Fruit fly (Drosophila melanogaster) whole organism, prepupa: ENCODE data around the gene CG42404.
A peak's percentile ranks its signal among the peaks of the same experiment; 100 is the strongest.

ENCODE experiments used
- CG10669 ChIP-seq: fragments of 200-800 bp; sonication (Bioruptor generic); optimal IDR thresholded peaks from 3 replicates; lab custom pipeline; 2018; ENCODE audit warnings: missing biosample characterization, mild to moderate bottlenecking, missing genetic modification characterization, moderate library complexity
- CG11762 ChIP-seq: fragments of 200-800 bp; sonication (Bioruptor generic); optimal IDR thresholded peaks from 3 replicates; lab custom pipeline; 2016; ENCODE audit warnings: missing biosample characterization, missing genetic modification characterization; ENCODE audit not compliant: insufficient read depth
- CG15336 ChIP-seq: fragments of 200-800 bp; sonication (Bioruptor generic); IDR thresholded peaks from 2 replicates; pipeline ENCODE4 v1.3.6; 2022; ENCODE audit warnings: missing biosample characterization, missing genetic modification characterization
- CG1621 ChIP-seq: fragments of 200-800 bp; sonication (Bioruptor generic); optimal IDR thresholded peaks from 3 replicates; lab custom pipeline; 2018; ENCODE audit warnings: missing biosample characterization, mild to moderate bottlenecking, missing genetic modification characterization
- CG3032 ChIP-seq: fragments of 200-800 bp; optimal IDR thresholded peaks from 2 replicates; lab custom pipeline; 2019; ENCODE audit warnings: missing biosample characterization, mild to moderate bottlenecking, missing genetic modification characterization, moderate library complexity
- CG31627 ChIP-seq: fragments of 200-800 bp; sonication (Bioruptor generic); optimal IDR thresholded peaks from 3 replicates; lab custom pipeline; 2016; ENCODE audit warnings: missing biosample characterization, missing genetic modification characterization
- CG32006 ChIP-seq: fragments of 200-800 bp; sonication (Bioruptor generic); optimal IDR thresholded peaks from 3 replicates; lab custom pipeline; 2017; ENCODE audit warnings: missing biosample characterization, mild to moderate bottlenecking, missing genetic modification characterization
- CG34406 ChIP-seq: fragments of 200-800 bp; sonication (Bioruptor generic); optimal IDR thresholded peaks from 3 replicates; lab custom pipeline; 2016; ENCODE audit warnings: missing biosample characterization, missing genetic modification characterization
- CG4318 ChIP-seq: fragments of 200-800 bp; sonication (Bioruptor generic); optimal IDR thresholded peaks from 3 replicates; lab custom pipeline; 2017; ENCODE audit warnings: missing biosample characterization, mild to moderate bottlenecking, missing genetic modification characterization
- CG6792 ChIP-seq: fragments of 200-800 bp; sonication (Bioruptor generic); optimal IDR thresholded peaks from 3 replicates; lab custom pipeline; 2016; ENCODE audit warnings: missing biosample characterization, missing genetic modification characterization
- CG6808 ChIP-seq: fragments of 200-800 bp; sonication (Bioruptor generic); optimal IDR thresholded peaks from 3 replicates; lab custom pipeline; 2017; ENCODE audit warnings: missing biosample characterization, missing genetic modification characterization, mild to moderate bottlenecking, moderate library complexity, missing genetic modification reagents
- CG7368 ChIP-seq: fragments of 200-800 bp; sonication (Bioruptor generic); optimal IDR thresholded peaks from 3 replicates; lab custom pipeline; 2016; ENCODE audit warnings: missing biosample characterization, missing genetic modification characterization
- CG8319 ChIP-seq: fragments of 200-800 bp; sonication (Bioruptor generic); optimal IDR thresholded peaks from 3 replicates; lab custom pipeline; 2016; ENCODE audit warnings: missing biosample characterization, missing genetic modification characterization
- CG8632 ChIP-seq: fragments of 200-800 bp; sonication (Bioruptor generic); optimal IDR thresholded peaks from 3 replicates; lab custom pipeline; 2016; ENCODE audit warnings: missing biosample characterization, missing genetic modification characterization
- Eip78C ChIP-seq: fragments of 200-800 bp; sonication (Bioruptor generic); peaks from one replicate; lab custom pipeline; 2016; ENCODE audit warnings: missing biosample characterization, missing genetic modification characterization
- Eip93F ChIP-seq: fragments of 200-800 bp; sonication (Bioruptor generic); optimal IDR thresholded peaks from 2 replicates; lab custom pipeline; 2016; ENCODE audit warnings: missing biosample characterization, mild to moderate bottlenecking, missing genetic modification characterization
- Ets21C ChIP-seq: fragments of 200-800 bp; sonication (Bioruptor generic); optimal IDR thresholded peaks from 3 replicates; lab custom pipeline; 2016; ENCODE audit warnings: missing biosample characterization, missing genetic modification characterization
- Gug ChIP-seq: fragments of 200-800 bp; sonication (Bioruptor generic); IDR thresholded peaks from 2 replicates; pipeline ENCODE4 v1.3.6; 2022; ENCODE audit warnings: missing biosample characterization, missing genetic modification characterization
- Hr38 ChIP-seq: sonication (Bioruptor generic); optimal IDR thresholded peaks from 2 replicates; lab custom pipeline; 2016; ENCODE audit warnings: missing biosample characterization, missing genetic modification characterization
- Hr39 ChIP-seq: fragments of 200-800 bp; sonication (Bioruptor generic); optimal IDR thresholded peaks from 2 replicates; lab custom pipeline; 2016; ENCODE audit warnings: missing biosample characterization, missing genetic modification characterization
- Hr4 ChIP-seq: fragments of 200-800 bp; sonication (Bioruptor generic); optimal IDR thresholded peaks from 3 replicates; lab custom pipeline; 2016; ENCODE audit warnings: missing biosample characterization, missing genetic modification characterization
- OdsH ChIP-seq: fragments of 200-800 bp; sonication (Bioruptor generic); optimal IDR thresholded peaks from 3 replicates; lab custom pipeline; 2016; ENCODE audit warnings: missing biosample characterization, missing genetic modification characterization
- Smox ChIP-seq: fragments of 200-800 bp; sonication (Bioruptor generic); optimal IDR thresholded peaks from 3 replicates; lab custom pipeline; 2016; ENCODE audit warnings: missing biosample characterization, missing genetic modification characterization
- Sox102F ChIP-seq: fragments of 200-800 bp; sonication (Bioruptor generic); optimal IDR thresholded peaks from 2 replicates; lab custom pipeline; 2016; ENCODE audit warnings: missing biosample characterization, mild to moderate bottlenecking, missing genetic modification characterization
- Sox14 ChIP-seq: fragments of 200-800 bp; sonication (Bioruptor generic); optimal IDR thresholded peaks from 3 replicates; lab custom pipeline; 2016; ENCODE audit warnings: missing biosample characterization, missing genetic modification characterization
- achi ChIP-seq: fragments of 200-800 bp; sonication (Bioruptor generic); optimal IDR thresholded peaks from 3 replicates; lab custom pipeline; 2016; ENCODE audit warnings: missing biosample characterization, missing genetic modification characterization
- acj6 ChIP-seq: fragments of 200-800 bp; sonication (Bioruptor generic); optimal IDR thresholded peaks from 3 replicates; lab custom pipeline; 2016; ENCODE audit warnings: missing biosample characterization, missing genetic modification characterization
- cyc ChIP-seq: fragments of 200-800 bp; sonication (Bioruptor generic); optimal IDR thresholded peaks from 3 replicates; lab custom pipeline; 2016; ENCODE audit warnings: missing biosample characterization, missing genetic modification characterization
- dsx ChIP-seq: fragments of 200-800 bp; optimal IDR thresholded peaks from 3 replicates; lab custom pipeline; 2019; ENCODE audit warnings: missing biosample characterization, mild to moderate bottlenecking, missing genetic modification characterization, moderate library complexity; ENCODE audit not compliant: poor library complexity, severe bottlenecking
- eg ChIP-seq: fragments of 200-800 bp; sonication (Bioruptor generic); IDR thresholded peaks from 3 replicates; pipeline ENCODE4 v1.3.6; 2022; ENCODE audit warnings: missing biosample characterization, missing genetic modification characterization
- esn ChIP-seq: fragments of 200-800 bp; sonication (Bioruptor generic); optimal IDR thresholded peaks from 2 replicates; lab custom pipeline; 2016; ENCODE audit warnings: missing biosample characterization, mild to moderate bottlenecking, missing genetic modification characterization, moderate library complexity
- fd85E ChIP-seq: fragments of 200-800 bp; sonication (Bioruptor generic); optimal IDR thresholded peaks from 3 replicates; lab custom pipeline; 2016; ENCODE audit warnings: missing biosample characterization, missing genetic modification characterization
- fkh ChIP-seq: fragments of 200-800 bp; sonication (Bioruptor generic); optimal IDR thresholded peaks from 3 replicates; lab custom pipeline; 2017; ENCODE audit warnings: missing biosample characterization, mild to moderate bottlenecking, missing genetic modification characterization, moderate library complexity
- lz ChIP-seq: fragments of 200-800 bp; sonication (Bioruptor generic); optimal IDR thresholded peaks from 3 replicates; lab custom pipeline; 2016; ENCODE audit warnings: missing biosample characterization, missing genetic modification characterization
- net ChIP-seq: fragments of 200-800 bp; sonication (Bioruptor generic); optimal IDR thresholded peaks from 3 replicates; lab custom pipeline; 2016; ENCODE audit warnings: missing biosample characterization, missing genetic modification characterization
- pdm3 ChIP-seq: fragments of 200-800 bp; sonication (Bioruptor generic); optimal IDR thresholded peaks from 3 replicates; lab custom pipeline; 2016; ENCODE audit warnings: missing biosample characterization, missing genetic modification characterization
- salr ChIP-seq, 2 experiments: fragments of 200-800 bp; sonication (Bioruptor generic); optimal IDR thresholded peaks; 3 replicates each; lab custom pipeline; 2016 to 2018; ENCODE audit warnings: missing biosample characterization in 2 of 2, missing genetic modification characterization in 2 of 2, mild to moderate bottlenecking in 1 of 2
- ss ChIP-seq, 2 experiments: fragments of 200-800 bp; sonication (Bioruptor generic); optimal IDR thresholded peaks; 2 replicates in 1 of 2; 3 replicates in 1 of 2; lab custom pipeline; 2017 to 2018; ENCODE audit warnings: mild to moderate bottlenecking in 2 of 2, missing biosample characterization in 2 of 2, missing genetic modification characterization in 2 of 2, moderate library complexity in 1 of 2
- svp ChIP-seq: fragments of 200-800 bp; sonication (Bioruptor generic); peaks from one replicate; lab custom pipeline; 2016; ENCODE audit warnings: missing biosample characterization, missing genetic modification characterization
- topi ChIP-seq: fragments of 200-800 bp; sonication (Bioruptor generic); optimal IDR thresholded peaks from 3 replicates; lab custom pipeline; 2016; ENCODE audit warnings: missing biosample characterization, missing genetic modification characterization
- vri ChIP-seq: fragments of 200-800 bp; sonication (Bioruptor generic); optimal IDR thresholded peaks from 3 replicates; lab custom pipeline; 2016; ENCODE audit warnings: missing biosample characterization, mild to moderate bottlenecking, missing genetic modification characterization

CG42404 gene

DNA sequence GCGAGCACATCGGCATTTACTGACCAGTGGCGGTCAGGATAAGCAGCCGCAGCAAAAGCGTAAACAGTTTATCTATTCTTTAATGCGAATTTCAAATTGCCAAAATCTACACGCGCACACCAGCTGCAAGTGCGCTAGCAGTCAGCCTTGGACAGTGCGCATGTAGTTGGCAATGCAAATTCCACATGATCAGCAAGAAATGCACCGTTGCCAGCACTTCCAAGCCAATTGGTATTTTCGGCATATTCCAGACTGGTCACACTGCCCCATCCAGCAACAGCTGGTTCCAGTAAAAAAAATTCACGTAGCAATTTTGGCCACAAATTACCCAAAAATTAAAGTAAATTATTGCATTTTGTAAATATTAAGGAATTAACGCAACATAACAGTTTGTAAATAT, 37.9 kb downstream of the CG42404 start:
- no peak for TF ChIP-seq fd85E
- TF ChIP-seq Hr38, result no peak
- TF ChIP-seq acj6 (GFP tag; lab: Kevin White, UChicago), result no peak
- no peak for TF ChIP-seq CG6792
- no peak for TF ChIP-seq CG8632
- no peak for TF ChIP-seq OdsH
- TF ChIP-seq CG6808 (GFP tag; lab: Kevin White, UChicago), result no peak
- no peak for TF ChIP-seq ss (GFP tag; optimal IDR thresholded peaks at IDR 0.05; lab: Kevin White, UChicago)
- TF ChIP-seq Sox14 (GFP tag; lab: Kevin White, UChicago), result peak; percentile 4
- TF ChIP-seq net (GFP tag; lab: Kevin White, UChicago), result no peak
- no peak for TF ChIP-seq topi (GFP tag; lab: Kevin White, UChicago)
- TF ChIP-seq CG3032 (tag; lab: Kevin White, UChicago), result peak; percentile 1
- TF ChIP-seq CG7368 (GFP tag; lab: Kevin White, UChicago), result no peak
- TF ChIP-seq vri (GFP tag; lab: Kevin White, UChicago), result no peak
- TF ChIP-seq esn (GFP tag; lab: Kevin White, UChicago), result peak; percentile 14
- peak; percentile 0 for TF ChIP-seq Eip78C (GFP tag; lab: Kevin White, UChicago)
- no peak for TF ChIP-seq Eip93F (GFP tag; lab: Kevin White, UChicago)
- TF ChIP-seq CG15336 (GFP tag; lab: Robert Waterston, UW), result no peak
- TF ChIP-seq Hr39 (GFP tag; lab: Kevin White, UChicago), result peak; percentile 5
- no peak for TF ChIP-seq CG8319 (GFP tag; lab: Kevin White, UChicago)
- TF ChIP-seq CG31627 (GFP tag; lab: Kevin White, UChicago), result no peak

DNA sequence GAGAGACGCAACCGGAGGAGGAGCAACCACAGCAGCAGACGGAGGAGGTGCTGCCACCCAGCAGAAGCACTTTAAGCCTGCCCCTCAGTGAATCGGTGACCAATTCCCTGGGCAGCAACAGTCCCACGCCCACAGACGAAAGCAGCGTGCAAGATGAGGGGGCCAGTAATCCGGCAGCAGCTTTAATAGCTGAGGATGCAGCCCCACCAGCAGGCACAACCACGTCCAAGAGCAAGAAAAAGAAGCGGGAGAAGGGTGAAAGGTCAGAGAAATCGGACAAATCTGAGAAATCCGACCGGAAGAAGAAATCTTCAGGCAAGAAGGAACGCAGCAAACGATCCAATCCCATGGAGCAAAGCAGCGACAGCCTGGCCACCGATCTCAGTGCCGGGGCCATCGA, 38.9 kb downstream of the CG42404 start:
- no peak for TF ChIP-seq CG32006 (GFP tag; lab: Kevin White, UChicago)
- no peak for TF ChIP-seq esn (GFP tag; lab: Kevin White, UChicago)
- no peak for TF ChIP-seq Ets21C (GFP tag; lab: Kevin White, UChicago)
- TF ChIP-seq Smox (GFP tag; lab: Kevin White, UChicago), result no peak
- TF ChIP-seq pdm3, result no peak
- no peak for TF ChIP-seq eg (GFP tag; lab: Robert Waterston, UW)
- no peak for TF ChIP-seq Hr4 (GFP tag; lab: Kevin White, UChicago)
- no peak for TF ChIP-seq Sox102F (GFP tag; lab: Kevin White, UChicago)
- TF ChIP-seq lz (GFP tag; lab: Kevin White, UChicago), result no peak
- no peak for TF ChIP-seq CG11762 (GFP tag; lab: Kevin White, UChicago)
- TF ChIP-seq fkh (GFP tag; lab: Kevin White, UChicago), result no peak
- no peak for TF ChIP-seq CG10669 (GFP tag; lab: Kevin White, UChicago)
- TF ChIP-seq CG4318 (GFP tag; lab: Kevin White, UChicago), result no peak
- no peak for TF ChIP-seq cyc (GFP tag; lab: Kevin White, UChicago)
- no peak for TF ChIP-seq Sox14 (GFP tag; lab: Kevin White, UChicago)
- no peak for TF ChIP-seq topi (GFP tag; lab: Kevin White, UChicago)
- no peak for TF ChIP-seq CG3032 (tag; lab: Kevin White, UChicago)
- TF ChIP-seq svp, result no peak

DNA sequence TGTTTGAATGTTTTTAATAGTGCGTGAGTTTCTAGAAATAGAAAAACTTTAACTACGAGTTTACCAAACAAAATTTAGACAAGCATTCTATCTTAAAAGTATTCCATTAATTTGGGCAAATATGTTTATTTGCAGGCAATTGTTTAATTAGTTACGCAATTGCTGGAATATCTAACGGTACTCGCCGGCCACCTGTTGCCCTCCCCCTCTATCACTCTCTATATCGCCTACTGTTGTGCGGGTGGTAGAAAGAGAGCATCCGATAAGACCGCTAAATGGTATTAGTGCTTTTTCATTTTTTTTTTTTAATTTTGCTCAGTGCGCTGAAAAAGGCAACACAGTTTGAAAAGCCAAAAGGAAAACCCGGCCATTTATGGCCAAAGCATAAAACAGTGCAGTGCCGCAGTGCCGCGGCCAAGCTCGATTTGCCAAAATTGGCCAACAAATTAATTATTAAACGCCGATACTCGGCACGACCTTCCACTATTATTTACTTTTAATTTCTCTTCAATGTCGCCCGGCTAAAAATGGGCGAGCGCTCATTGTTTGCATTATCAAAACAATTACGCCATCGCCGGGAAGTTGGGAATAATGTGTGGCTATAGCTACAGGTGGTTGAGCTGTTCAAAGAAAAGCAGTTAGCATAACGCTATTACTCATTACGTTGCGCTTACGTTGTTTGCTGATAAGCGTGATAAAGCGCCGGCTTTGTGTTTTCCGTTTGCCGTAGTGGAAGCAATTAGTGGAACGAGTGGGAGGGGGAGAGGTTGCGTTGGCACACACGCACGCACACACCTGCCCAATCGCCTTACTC, 40.1 kb downstream of the CG42404 start:
- TF ChIP-seq CG11762 (GFP tag; lab: Kevin White, UChicago) (no peak), vri (GFP tag; lab: Kevin White, UChicago) (peak; percentile 47), salr (GFP tag; optimal IDR thresholded peaks at IDR 0.05; lab: Kevin White, UChicago) (no peak), svp (peak; percentile 34), Gug (GFP tag; lab: Robert Waterston, UW) (no peak), fkh (GFP tag; lab: Kevin White, UChicago) (peak; percentile 70), CG1621 (tag; lab: Kevin White, UChicago) (peak; percentile 15), dsx (GFP tag; lab: Kevin White, UChicago) (no peak), achi (GFP tag; lab: Kevin White, UChicago) (no peak), CG34406 (no peak)
